Fruit fly (Drosophila melanogaster) whole organism, embryonic: ENCODE data around the gene CAH1.

Experiments used
- ATbp ChIP-seq: fragments of 200-800 bp; sonication (Bioruptor generic); optimal IDR thresholded peaks from 2 replicates; lab custom pipeline; 2017; ENCODE audit warnings: missing biosample characterization, mild to moderate bottlenecking, missing genetic modification characterization, missing genetic modification reagents
- BtbVII ChIP-seq: fragments of 200-800 bp; sonication (Bioruptor generic); optimal IDR thresholded peaks from 3 replicates; lab custom pipeline; 2017; ENCODE audit warnings: missing biosample characterization, mild to moderate bottlenecking, missing genetic modification characterization
- CG11456 ChIP-seq: fragments of 200-800 bp; sonication (Bioruptor generic); IDR thresholded peaks from 3 replicates; pipeline ENCODE4 v1.3.6; 2022; ENCODE audit warnings: missing biosample characterization, missing genetic modification characterization
- CG14860 ChIP-seq: fragments of 200-800 bp; sonication (Bioruptor generic); IDR thresholded peaks from 3 replicates; pipeline ENCODE4 v1.3.6; 2022; ENCODE audit warnings: missing biosample characterization, missing genetic modification characterization; ENCODE audit not compliant: partially characterized antibody
- CG15269 ChIP-seq: fragments of 200-800 bp; sonication (Bioruptor generic); optimal IDR thresholded peaks from 2 replicates; lab custom pipeline; 2018; ENCODE audit warnings: missing biosample characterization, mild to moderate bottlenecking, missing genetic modification characterization, moderate library complexity
- CG16863 ChIP-seq: fragments of 200-800 bp; sonication (Bioruptor generic); optimal IDR thresholded peaks from 3 replicates; lab custom pipeline; 2016; ENCODE audit warnings: missing biosample characterization, missing genetic modification characterization
- CG17328 ChIP-seq: fragments of 200-800 bp; sonication (Bioruptor generic); IDR thresholded peaks from 2 replicates; pipeline ENCODE4 v1.3.6; 2022; ENCODE audit warnings: missing biosample characterization, missing genetic modification characterization
- CG1792 ChIP-seq: fragments of 200-800 bp; sonication (Bioruptor generic); optimal IDR thresholded peaks from 2 replicates; lab custom pipeline; 2016; ENCODE audit warnings: missing biosample characterization, missing genetic modification characterization
- CG18011 ChIP-seq: fragments of 200-800 bp; sonication (Bioruptor generic); optimal IDR thresholded peaks from 2 replicates; lab custom pipeline; 2017; ENCODE audit warnings: missing biosample characterization, missing genetic modification characterization, mild to moderate bottlenecking, moderate library complexity, missing genotype
- CG18476 ChIP-seq: fragments of 200-800 bp; sonication (Bioruptor generic); optimal IDR thresholded peaks from 2 replicates; lab custom pipeline; 2016; ENCODE audit warnings: missing biosample characterization, mild to moderate bottlenecking, missing genetic modification characterization
- CG2116 ChIP-seq: fragments of 200-800 bp; sonication (Bioruptor generic); optimal IDR thresholded peaks from 3 replicates; lab custom pipeline; 2018; ENCODE audit warnings: missing biosample characterization, mild to moderate bottlenecking, missing genetic modification characterization
- CG3281 ChIP-seq: fragments of 200-800 bp; sonication (Bioruptor generic); optimal IDR thresholded peaks from 3 replicates; lab custom pipeline; 2017; ENCODE audit warnings: missing biosample characterization, mild to moderate bottlenecking, missing genetic modification characterization
- CG3407 ChIP-seq: fragments of 200-800 bp; sonication (Bioruptor generic); optimal IDR thresholded peaks from 2 replicates; lab custom pipeline; 2018; ENCODE audit warnings: missing biosample characterization, mild to moderate bottlenecking, missing genetic modification characterization
- CG34224 ChIP-seq: fragments of 200-800 bp; sonication (Bioruptor generic); IDR thresholded peaks from 3 replicates; pipeline ENCODE4 v1.3.6; 2022; ENCODE audit warnings: missing biosample characterization, missing genetic modification characterization; ENCODE audit not compliant: partially characterized antibody
- CG42726 ChIP-seq: fragments of 200-800 bp; sonication (Bioruptor generic); IDR thresholded peaks from 2 replicates; pipeline ENCODE4 v1.3.6; 2022; ENCODE audit warnings: missing biosample characterization, missing genetic modification characterization; ENCODE audit not compliant: partially characterized antibody
- CG43689 ChIP-seq: fragments of 200-800 bp; sonication (Bioruptor generic); IDR thresholded peaks from 2 replicates; pipeline ENCODE4 v1.3.6; 2022; ENCODE audit warnings: missing biosample characterization, missing genetic modification characterization
- CG7372 ChIP-seq: fragments of 200-800 bp; sonication (Bioruptor generic); IDR thresholded peaks from 2 replicates; pipeline ENCODE4 v1.3.6; 2022; ENCODE audit warnings: missing biosample characterization, missing genetic modification characterization
- CG8924 ChIP-seq: fragments of 200-800 bp; optimal IDR thresholded peaks from 3 replicates; lab custom pipeline; 2019; ENCODE audit warnings: missing biosample characterization, mild to moderate bottlenecking, missing genetic modification characterization, moderate library complexity
- CG9609 ChIP-seq: fragments of 200-800 bp; sonication (Bioruptor generic); optimal IDR thresholded peaks from 3 replicates; lab custom pipeline; 2016; ENCODE audit warnings: missing biosample characterization, missing genetic modification characterization
- CG9797 ChIP-seq: fragments of 200-800 bp; sonication (Bioruptor generic); optimal IDR thresholded peaks from 3 replicates; lab custom pipeline; 2018; ENCODE audit warnings: missing biosample characterization, mild to moderate bottlenecking, missing genetic modification characterization
- CG9817 ChIP-seq: fragments of 200-800 bp; sonication (Bioruptor generic); optimal IDR thresholded peaks from 2 replicates; lab custom pipeline; 2018; ENCODE audit warnings: missing biosample characterization, mild to moderate bottlenecking, missing genetic modification characterization, moderate library complexity
- CG9932 ChIP-seq: fragments of 200-800 bp; sonication (Bioruptor generic); IDR thresholded peaks from 2 replicates; pipeline ENCODE4 v1.3.6; 2022; ENCODE audit warnings: missing biosample characterization, missing genetic modification characterization
- Dref ChIP-seq: fragments of 200-800 bp; sonication (Bioruptor generic); IDR thresholded peaks from 2 replicates; pipeline ENCODE4 v1.3.6; 2022; ENCODE audit warnings: missing biosample characterization, missing genetic modification characterization
- Ets97D ChIP-seq: fragments of 200-800 bp; sonication (Bioruptor generic); optimal IDR thresholded peaks from 3 replicates; lab custom pipeline; 2016; ENCODE audit warnings: missing biosample characterization, missing genetic modification characterization
- Hsf ChIP-seq: fragments of 200-800 bp; sonication (Bioruptor generic); optimal IDR thresholded peaks from 3 replicates; lab custom pipeline; 2016; ENCODE audit warnings: missing biosample characterization, missing genetic modification characterization
- Meics ChIP-seq: fragments of 200-800 bp; sonication (Bioruptor generic); optimal IDR thresholded peaks from 2 replicates; lab custom pipeline; 2017; ENCODE audit warnings: missing biosample characterization, mild to moderate bottlenecking, missing genetic modification characterization
- Myb ChIP-seq: fragments of 200-800 bp; sonication (Bioruptor generic); optimal IDR thresholded peaks from 2 replicates; lab custom pipeline; 2016; ENCODE audit warnings: missing biosample characterization, missing genetic modification characterization
- Opbp ChIP-seq: fragments of 200-800 bp; sonication (Bioruptor generic); IDR thresholded peaks from 3 replicates; pipeline ENCODE4 v1.3.6; 2022; ENCODE audit warnings: missing biosample characterization, missing genetic modification characterization; ENCODE audit not compliant: partially characterized antibody
- Pdp1 ChIP-seq, 2 experiments: fragments of 200-800 bp; sonication (Bioruptor generic); optimal IDR thresholded peaks; 3 replicates each; lab custom pipeline; 2016; ENCODE audit warnings: missing biosample characterization in 2 of 2, missing genetic modification characterization in 2 of 2, mild to moderate bottlenecking in 1 of 2, moderate library complexity in 1 of 2
- Trl ChIP-seq, 3 experiments: fragments of >200 bp in 2 of 3; fragments of 200-800 bp in 1 of 3; sonication (Bioruptor generic) in 1 of 3; optimal IDR thresholded peaks; 2 replicates in 1 of 3; 3 replicates in 2 of 3; lab custom pipeline; 2016 to 2017; ENCODE audit warnings: missing biosample characterization in 1 of 3, missing genetic modification characterization in 1 of 3
- YL-1 ChIP-seq: fragments of 200-800 bp; sonication (Bioruptor generic); optimal IDR thresholded peaks from 3 replicates; lab custom pipeline; 2017; ENCODE audit warnings: missing biosample characterization, mild to moderate bottlenecking, missing genetic modification characterization
- bcd ChIP-seq: fragments of 200-800 bp; sonication (Bioruptor generic); optimal IDR thresholded peaks from 2 replicates; lab custom pipeline; 2017; ENCODE audit warnings: missing biosample characterization, mild to moderate bottlenecking, missing genetic modification characterization
- cato ChIP-seq: fragments of 200-800 bp; sonication (Bioruptor generic); optimal IDR thresholded peaks from 2 replicates; lab custom pipeline; 2016; ENCODE audit warnings: missing biosample characterization, missing genetic modification characterization, borderline replicate concordance
- dan ChIP-seq: fragments of 200-800 bp; sonication (Bioruptor generic); IDR thresholded peaks from 2 replicates; pipeline ENCODE4 v1.3.6; 2022; ENCODE audit warnings: missing biosample characterization, missing genetic modification characterization
- dmrt99B ChIP-seq: fragments of 200-800 bp; sonication (Bioruptor generic); optimal IDR thresholded peaks from 2 replicates; lab custom pipeline; 2018; ENCODE audit warnings: missing biosample characterization, mild to moderate bottlenecking, missing genetic modification characterization, moderate library complexity
- fd3F ChIP-seq: fragments of 200-800 bp; sonication (Bioruptor generic); optimal IDR thresholded peaks from 2 replicates; lab custom pipeline; 2018; ENCODE audit warnings: missing biosample characterization, mild to moderate bottlenecking, missing genetic modification characterization, moderate library complexity
- fu2 ChIP-seq: fragments of 200-800 bp; sonication (Bioruptor generic); optimal IDR thresholded peaks from 2 replicates; lab custom pipeline; 2016; ENCODE audit warnings: missing biosample characterization, missing genetic modification characterization
- gfzf ChIP-seq: fragments of 200-800 bp; sonication (Bioruptor generic); optimal IDR thresholded peaks from 2 replicates; lab custom pipeline; 2016; ENCODE audit warnings: missing biosample characterization, mild to moderate bottlenecking, missing genetic modification characterization, moderate library complexity
- jigr1 ChIP-seq: fragments of 200-800 bp; sonication (Bioruptor generic); IDR thresholded peaks from 3 replicates; pipeline ENCODE4 v1.3.6; 2022; ENCODE audit warnings: missing biosample characterization, missing genetic modification characterization
- ken ChIP-seq: fragments of 200-800 bp; sonication (Bioruptor generic); IDR thresholded peaks from 3 replicates; pipeline ENCODE4 v1.3.6; 2022; ENCODE audit warnings: missing biosample characterization, missing genetic modification characterization
- maf-S ChIP-seq: fragments of 200-800 bp; sonication (Bioruptor generic); optimal IDR thresholded peaks from 2 replicates; lab custom pipeline; 2016; ENCODE audit warnings: missing biosample characterization, missing genetic modification characterization
- otp ChIP-seq: fragments of 200-800 bp; sonication (Bioruptor generic); IDR thresholded peaks from 3 replicates; pipeline ENCODE4, ENCODE4 v1.3.6; 2022; ENCODE audit warnings: missing biosample characterization, missing genetic modification characterization
- ranshi ChIP-seq: fragments of 200-800 bp; sonication (Bioruptor generic); IDR thresholded peaks from 2 replicates; pipeline ENCODE4 v1.3.6; 2022; ENCODE audit warnings: missing biosample characterization, missing genetic modification characterization
- repo ChIP-seq: fragments of 200-800 bp; sonication (Bioruptor generic); optimal IDR thresholded peaks from 2 replicates; lab custom pipeline; 2016; ENCODE audit warnings: missing biosample characterization, missing genetic modification characterization
- slp2 ChIP-seq: fragments of 200-800 bp; sonication (Bioruptor generic); optimal IDR thresholded peaks from 2 replicates; lab custom pipeline; 2016; ENCODE audit warnings: missing biosample characterization, missing genetic modification characterization
- sr ChIP-seq: fragments of 200-800 bp; sonication (Bioruptor generic); IDR thresholded peaks from 3 replicates; pipeline ENCODE4 v1.3.6; 2022; ENCODE audit warnings: missing biosample characterization, missing genetic modification characterization
- sug ChIP-seq: fragments of 200-800 bp; optimal IDR thresholded peaks from 2 replicates; lab custom pipeline; 2019; ENCODE audit warnings: missing biosample characterization, mild to moderate bottlenecking, missing genetic modification characterization, moderate library complexity
- tx ChIP-seq: fragments of 200-800 bp; sonication (Bioruptor generic); optimal IDR thresholded peaks from 2 replicates; lab custom pipeline; 2016; ENCODE audit warnings: missing biosample characterization, missing genetic modification characterization
- usp ChIP-seq: fragments of >200 bp; optimal IDR thresholded peaks from 2 replicates; lab custom pipeline; 2017; ENCODE audit warnings: missing biosample characterization, missing genetic modification characterization
- wor ChIP-seq: fragments of 200-800 bp; sonication (Bioruptor generic); IDR thresholded peaks from 2 replicates; pipeline ENCODE4 v1.3.6; 2022; ENCODE audit warnings: missing biosample characterization, missing genetic modification characterization
- yki ChIP-seq: fragments of >200 bp; optimal IDR thresholded peaks from 3 replicates; lab custom pipeline; 2018

Gene CAH1

dm6 chr2L:13820948-13821347 is 17.5 kb downstream of the CAH1 start, which contains the start of gene b:
b (plus strand) TSS chr2L:13821248.
- TF ChIP-seq CG9609 (GFP tag; lab: Kevin White, UChicago) (no peak), gfzf (GFP tag; lab: Kevin White, UChicago) (no peak), cato (GFP tag; lab: Kevin White, UChicago) (no peak), CG9932 (GFP tag; lab: Robert Waterston, UW) (no peak), CG15269 (tag; lab: Kevin White, UChicago) (no peak), sug (tag; lab: Kevin White, UChicago) (no peak), CG3281 (no peak), fd3F (GFP tag; lab: Kevin White, UChicago) (no peak), CG7372 (GFP tag; lab: Robert Waterston, UW) (no peak), Hsf (GFP tag; lab: Kevin White, UChicago) (no peak), ranshi (GFP tag; lab: Robert Waterston, UW) (no peak), Trl (optimal IDR thresholded peaks at IDR 0.05; lab: Kevin White, UChicago) (no peak), Trl (GFP tag; optimal IDR thresholded peaks at IDR 0.05; lab: Kevin White, UChicago) (no peak), Ets97D (GFP tag; lab: Kevin White, UChicago) (no peak), ken (no peak), bcd (GFP tag; lab: Kevin White, UChicago) (no peak), jigr1 (no peak), BtbVII (no peak), CG14860 (GFP tag; lab: Robert Waterston, UW) (no peak), CG16863 (GFP tag; lab: Kevin White, UChicago) (no peak), Meics (no peak)
- TF ChIP-seq, all 482 proteins: peak for 0

- TF ChIP-seq CG9797 (GFP tag; lab: Kevin White, UChicago) (peak; percentile 64), wor (GFP tag; lab: Robert Waterston, UW) (no peak), CG9817 (tag; lab: Kevin White, UChicago) (no peak), maf-S (GFP tag; lab: Kevin White, UChicago) (no peak), dmrt99B (tag; lab: Kevin White, UChicago) (no peak), fu2 (GFP tag; lab: Kevin White, UChicago) (no peak), ATbp (GFP tag; lab: Kevin White, UChicago) (no peak), CG8924 (tag; lab: Kevin White, UChicago) (no peak), CG42726 (no peak), CG18011 (GFP tag; lab: Kevin White, UChicago) (no peak), usp (GFP tag; lab: Kevin White, UChicago) (no peak), YL-1 (GFP tag; lab: Kevin White, UChicago) (peak; percentile 24), CG2116 (GFP tag; lab: Kevin White, UChicago) (peak; percentile 12), CG43689 (GFP tag; lab: Robert Waterston, UW) (no peak), yki (lab: Kevin White, UChicago) (no peak), CG34224 (GFP tag; lab: Robert Waterston, UW) (peak; percentile 20; the same call in 1 of the 3 replicates), CG17328 (GFP tag; lab: Robert Waterston, UW) (no peak), tx (GFP tag; lab: Kevin White, UChicago) (no peak), otp (GFP tag; lab: Robert Waterston, UW) (no peak), Opbp (GFP tag; lab: Robert Waterston, UW) (no peak), CG18476 (GFP tag; lab: Kevin White, UChicago) (no peak), dan (GFP tag; lab: Robert Waterston, UW) (no peak), Dref (no peak), slp2 (GFP tag; lab: Kevin White, UChicago) (no peak), sr (GFP tag; lab: Robert Waterston, UW) (no peak), Myb (GFP tag; lab: Kevin White, UChicago) (peak; percentile 81), gfzf (GFP tag; lab: Kevin White, UChicago) (peak; percentile 66), Pdp1 (GFP tag; optimal IDR thresholded peaks at IDR 0.05; lab: Kevin White, UChicago) (no peak), CG3407 (GFP tag; lab: Kevin White, UChicago) (no peak), repo (GFP tag; lab: Kevin White, UChicago) (no peak), CG11456 (GFP tag; lab: Robert Waterston, UW) (no peak), CG1792 (no peak)
Observed at dm6 chr2L:13827557-13827956, 24.1 kb downstream of the CAH1 start, which contains the start of gene PolG1. PolG1 (minus strand) TSS chr2L:13827772.
